Fruit fly (Drosophila melanogaster) whole organism, embryonic: ENCODE results near the gene CG7656.

Source experiments
- B-H2 ChIP-seq: fragments of 200-800 bp; sonication (Bioruptor generic); optimal IDR thresholded peaks from 2 replicates; lab custom pipeline; 2018; ENCODE audit warnings: missing biosample characterization, mild to moderate bottlenecking, missing genetic modification characterization
- Blimp-1 ChIP-seq: fragments of 200-800 bp; sonication (Bioruptor generic); optimal IDR thresholded peaks from 3 replicates; lab custom pipeline; 2018; ENCODE audit warnings: missing biosample characterization, missing genetic modification characterization, mild to moderate bottlenecking, moderate library complexity, missing genetic modification reagents
- BtbVII ChIP-seq: fragments of 200-800 bp; sonication (Bioruptor generic); optimal IDR thresholded peaks from 3 replicates; lab custom pipeline; 2017; ENCODE audit warnings: missing biosample characterization, mild to moderate bottlenecking, missing genetic modification characterization
- CG1233 ChIP-seq: fragments of 200-800 bp; sonication (Bioruptor generic); optimal IDR thresholded peaks from 4 replicates; lab custom pipeline; 2018; ENCODE audit warnings: missing biosample characterization, mild to moderate bottlenecking, missing genetic modification characterization
- CG13296 ChIP-seq: fragments of 200-800 bp; sonication (Bioruptor generic); optimal IDR thresholded peaks from 3 replicates; lab custom pipeline; 2018; ENCODE audit warnings: missing biosample characterization, mild to moderate bottlenecking, missing genetic modification characterization
- CG13424 ChIP-seq: fragments of 200-800 bp; sonication (Bioruptor generic); optimal IDR thresholded peaks from 2 replicates; lab custom pipeline; 2019; ENCODE audit warnings: missing biosample characterization, mild to moderate bottlenecking, missing genetic modification characterization, moderate library complexity
- CG15269 ChIP-seq: fragments of 200-800 bp; sonication (Bioruptor generic); optimal IDR thresholded peaks from 2 replicates; lab custom pipeline; 2018; ENCODE audit warnings: missing biosample characterization, mild to moderate bottlenecking, missing genetic modification characterization, moderate library complexity
- CG17829 ChIP-seq: fragments of 200-800 bp; optimal IDR thresholded peaks from 2 replicates; lab custom pipeline; 2019; ENCODE audit warnings: missing biosample characterization, mild to moderate bottlenecking, missing genetic modification characterization, moderate library complexity
- CG18011 ChIP-seq: fragments of 200-800 bp; sonication (Bioruptor generic); optimal IDR thresholded peaks from 2 replicates; lab custom pipeline; 2017; ENCODE audit warnings: missing biosample characterization, missing genetic modification characterization, mild to moderate bottlenecking, moderate library complexity, missing genotype
- CG18599 ChIP-seq: fragments of 200-800 bp; sonication (Bioruptor generic); optimal IDR thresholded peaks from 3 replicates; lab custom pipeline; 2017; ENCODE audit warnings: missing biosample characterization, missing genetic modification characterization, mild to moderate bottlenecking, moderate library complexity, missing genetic modification reagents
- CG2120 ChIP-seq: fragments of 200-800 bp; sonication (Bioruptor generic); optimal IDR thresholded peaks from 3 replicates; lab custom pipeline; 2016; ENCODE audit warnings: missing biosample characterization, missing genetic modification characterization
- CG31365 ChIP-seq: fragments of 200-800 bp; sonication (Bioruptor generic); optimal IDR thresholded peaks from 2 replicates; lab custom pipeline; 2018; ENCODE audit warnings: missing biosample characterization, mild to moderate bottlenecking, missing genetic modification characterization
- CG31441 ChIP-seq: fragments of 200-800 bp; sonication (Bioruptor generic); IDR thresholded peaks from 2 replicates; pipeline ENCODE4 v1.3.6; 2022; ENCODE audit warnings: missing biosample characterization, missing genetic modification characterization
- CG3163 ChIP-seq: fragments of 200-800 bp; sonication (Bioruptor generic); optimal IDR thresholded peaks from 3 replicates; lab custom pipeline; 2016; ENCODE audit warnings: missing biosample characterization, missing genetic modification characterization
- CG32772 ChIP-seq: fragments of 200-800 bp; sonication (Bioruptor generic); IDR thresholded peaks from 2 replicates; pipeline ENCODE4 v1.3.6; 2022; ENCODE audit warnings: missing biosample characterization, missing genetic modification characterization
- CG34376 ChIP-seq: fragments of 200-800 bp; sonication (Bioruptor generic); optimal IDR thresholded peaks from 2 replicates; lab custom pipeline; 2018; ENCODE audit warnings: missing biosample characterization, mild to moderate bottlenecking, missing genetic modification characterization
- CG6272 ChIP-seq: fragments of 200-800 bp; sonication (Bioruptor generic); IDR thresholded peaks from 2 replicates; pipeline ENCODE4 v1.3.6; 2022; ENCODE audit warnings: missing biosample characterization, missing genetic modification characterization
- CG6765 ChIP-seq: fragments of 200-800 bp; sonication (Bioruptor generic); optimal IDR thresholded peaks from 3 replicates; lab custom pipeline; 2017; ENCODE audit warnings: missing biosample characterization, mild to moderate bottlenecking, missing genetic modification characterization
- CG7963 ChIP-seq: fragments of 200-800 bp; sonication (Bioruptor generic); IDR thresholded peaks from 3 replicates; pipeline ENCODE4 v1.3.6; 2022; ENCODE audit warnings: missing biosample characterization, missing genetic modification characterization; ENCODE audit not compliant: partially characterized antibody
- CG8089 ChIP-seq: fragments of 200-800 bp; sonication (Bioruptor generic); optimal IDR thresholded peaks from 3 replicates; lab custom pipeline; 2016; ENCODE audit warnings: missing biosample characterization, missing genetic modification characterization
- Dek ChIP-seq: fragments of 200-800 bp; sonication (Bioruptor generic); optimal IDR thresholded peaks from 3 replicates; lab custom pipeline; 2019; ENCODE audit warnings: missing biosample characterization, mild to moderate bottlenecking, missing genetic modification characterization, moderate library complexity
- Fer2 ChIP-seq: fragments of 200-800 bp; sonication (Bioruptor generic); optimal IDR thresholded peaks from 2 replicates; lab custom pipeline; 2018; ENCODE audit warnings: missing biosample characterization, mild to moderate bottlenecking, missing genetic modification characterization, moderate library complexity
- Hmr ChIP-seq: fragments of 200-800 bp; sonication (Bioruptor generic); optimal IDR thresholded peaks from 3 replicates; lab custom pipeline; 2017; ENCODE audit warnings: mild to moderate bottlenecking, missing biosample characterization, missing genetic modification reagents, missing genetic modification characterization
- Mad ChIP-seq: fragments of 200-800 bp; sonication (Bioruptor generic); optimal IDR thresholded peaks from 2 replicates; lab custom pipeline; 2016; ENCODE audit warnings: missing biosample characterization, missing genetic modification characterization
- Meics ChIP-seq: fragments of 200-800 bp; sonication (Bioruptor generic); optimal IDR thresholded peaks from 2 replicates; lab custom pipeline; 2017; ENCODE audit warnings: missing biosample characterization, mild to moderate bottlenecking, missing genetic modification characterization
- Oli ChIP-seq: fragments of 200-800 bp; sonication (Bioruptor generic); optimal IDR thresholded peaks from 2 replicates; lab custom pipeline; 2018; ENCODE audit warnings: missing biosample characterization, mild to moderate bottlenecking, missing genetic modification characterization, moderate library complexity
- PHDP ChIP-seq: fragments of 200-800 bp; sonication (Bioruptor generic); optimal IDR thresholded peaks from 3 replicates; lab custom pipeline; 2018; ENCODE audit warnings: missing biosample characterization, mild to moderate bottlenecking, missing genetic modification characterization, moderate library complexity
- Ptx1 ChIP-seq: fragments of 200-800 bp; sonication (Bioruptor generic); IDR thresholded peaks from 2 replicates; pipeline ENCODE4 v1.3.6; 2022; ENCODE audit warnings: missing biosample characterization, missing genetic modification characterization
- Sox100B ChIP-seq: fragments of 200-800 bp; sonication (Bioruptor generic); optimal IDR thresholded peaks from 3 replicates; lab custom pipeline; 2018; ENCODE audit warnings: missing biosample characterization, mild to moderate bottlenecking, missing genetic modification characterization
- Tbp ChIP-seq: fragments of >200 bp; optimal IDR thresholded peaks from 2 replicates; lab custom pipeline; 2018; ENCODE audit warnings: missing biosample characterization, missing genetic modification characterization
- YL-1 ChIP-seq: fragments of 200-800 bp; sonication (Bioruptor generic); optimal IDR thresholded peaks from 3 replicates; lab custom pipeline; 2017; ENCODE audit warnings: missing biosample characterization, mild to moderate bottlenecking, missing genetic modification characterization
- dmrt99B ChIP-seq: fragments of 200-800 bp; sonication (Bioruptor generic); optimal IDR thresholded peaks from 2 replicates; lab custom pipeline; 2018; ENCODE audit warnings: missing biosample characterization, mild to moderate bottlenecking, missing genetic modification characterization, moderate library complexity
- exex ChIP-seq: fragments of 200-800 bp; sonication (Bioruptor generic); optimal IDR thresholded peaks from 4 replicates; lab custom pipeline; 2018; ENCODE audit warnings: missing biosample characterization, mild to moderate bottlenecking, missing genetic modification characterization, moderate library complexity
- eyg ChIP-seq: fragments of 200-800 bp; sonication (Bioruptor generic); optimal IDR thresholded peaks from 3 replicates; lab custom pipeline; 2016; ENCODE audit warnings: missing biosample characterization, missing genetic modification characterization
- fd102C ChIP-seq: fragments of 200-800 bp; sonication (Bioruptor generic); optimal IDR thresholded peaks from 2 replicates; lab custom pipeline; 2018; ENCODE audit warnings: missing biosample characterization, mild to moderate bottlenecking, missing genetic modification characterization, moderate library complexity
- hbn ChIP-seq: fragments of 200-800 bp; sonication (Bioruptor generic); IDR thresholded peaks from 2 replicates; pipeline ENCODE4 v1.3.6; 2022; ENCODE audit warnings: missing biosample characterization, missing genetic modification characterization; ENCODE audit not compliant: partially characterized antibody
- lola ChIP-seq, 3 experiments: fragments of >200 bp in 2 of 3; fragments of 200-800 bp in 1 of 3; sonication (Bioruptor generic) in 1 of 3; optimal IDR thresholded peaks; 2 replicates each; lab custom pipeline; 2017 to 2019; ENCODE audit warnings: missing biosample characterization in 3 of 3, missing genetic modification characterization in 3 of 3, mild to moderate bottlenecking in 1 of 3, moderate library complexity in 1 of 3
- maf-S ChIP-seq: fragments of 200-800 bp; sonication (Bioruptor generic); optimal IDR thresholded peaks from 2 replicates; lab custom pipeline; 2016; ENCODE audit warnings: missing biosample characterization, missing genetic modification characterization
- nau ChIP-seq: fragments of 200-800 bp; sonication (Bioruptor generic); optimal IDR thresholded peaks from 3 replicates; lab custom pipeline; 2017; ENCODE audit warnings: missing biosample characterization, mild to moderate bottlenecking, missing genetic modification characterization, missing genetic modification reagents
- pnt ChIP-seq: fragments of 200-800 bp; sonication (Bioruptor generic); optimal IDR thresholded peaks from 3 replicates; lab custom pipeline; 2016; ENCODE audit warnings: missing biosample characterization, missing genetic modification characterization
- sr ChIP-seq: fragments of 200-800 bp; sonication (Bioruptor generic); IDR thresholded peaks from 3 replicates; pipeline ENCODE4 v1.3.6; 2022; ENCODE audit warnings: missing biosample characterization, missing genetic modification characterization
- tna ChIP-seq: fragments of 200-800 bp; sonication (Bioruptor generic); IDR thresholded peaks from 2 replicates; pipeline ENCODE4 v1.3.6; 2022; ENCODE audit warnings: missing biosample characterization, missing genetic modification characterization; ENCODE audit not compliant: partially characterized antibody
- ttk ChIP-seq: fragments of 200-800 bp; sonication (Bioruptor generic); IDR thresholded peaks from 2 replicates; pipeline ENCODE4 v2.1.2; 2022; ENCODE audit warnings: missing biosample characterization, missing genetic modification characterization
- usp ChIP-seq: fragments of >200 bp; optimal IDR thresholded peaks from 2 replicates; lab custom pipeline; 2017; ENCODE audit warnings: missing biosample characterization, missing genetic modification characterization
- vfl ChIP-seq: fragments of 200-800 bp; sonication (Bioruptor generic); optimal IDR thresholded peaks from 2 replicates; lab custom pipeline; 2016; ENCODE audit warnings: missing biosample characterization, missing genetic modification characterization
- vnd ChIP-seq: fragments of 200-800 bp; sonication (Bioruptor generic); IDR thresholded peaks from 3 replicates; pipeline ENCODE4 v1.3.6; 2022; ENCODE audit warnings: missing biosample characterization, missing genetic modification characterization; ENCODE audit not compliant: partially characterized antibody
- wek ChIP-seq: fragments of 200-800 bp; sonication (Bioruptor generic); optimal IDR thresholded peaks from 3 replicates; lab custom pipeline; 2018; ENCODE audit warnings: missing biosample characterization, mild to moderate bottlenecking, missing genetic modification characterization, moderate library complexity
- zf30C ChIP-seq: fragments of 200-800 bp; sonication (Bioruptor generic); optimal IDR thresholded peaks from 3 replicates; lab custom pipeline; 2018; ENCODE audit warnings: missing biosample characterization, mild to moderate bottlenecking, missing genetic modification characterization

Gene CG7656

DNA sequence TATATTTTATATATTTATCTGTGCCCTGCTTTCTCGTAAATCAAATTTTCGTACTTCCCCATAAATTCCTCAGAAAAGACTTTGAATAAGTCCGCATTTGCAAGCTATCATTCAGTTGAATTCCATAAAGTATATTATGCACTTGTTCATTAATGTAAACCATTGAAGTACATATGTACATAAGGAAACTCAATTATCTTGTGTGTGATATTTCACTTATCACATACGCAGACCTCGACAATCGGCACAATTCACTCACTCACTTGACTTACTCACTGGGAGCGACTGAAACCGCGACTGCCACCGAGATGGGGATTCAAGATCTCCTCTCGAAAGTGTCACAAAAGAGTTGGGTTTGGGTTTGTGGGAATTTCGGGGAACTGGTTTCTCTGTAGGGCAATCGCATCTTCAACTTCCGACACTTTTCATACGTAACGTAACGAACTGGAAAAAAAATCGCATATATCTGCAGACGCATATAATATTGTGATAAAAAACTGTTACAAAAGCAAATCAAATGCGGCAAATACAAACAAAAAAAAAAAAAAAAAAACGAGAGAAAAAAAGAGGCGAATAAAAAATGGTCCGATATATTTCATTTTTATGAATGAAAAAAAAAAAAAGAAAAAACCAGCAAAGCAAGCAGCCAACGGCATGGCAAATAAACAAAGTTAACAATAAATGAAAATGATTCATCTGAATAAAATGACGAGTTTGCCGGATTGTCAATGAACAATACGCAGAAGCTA, 9.2 kb upstream of the CG7656 start (continued):
- TF ChIP-seq Hmr (GFP tag; lab: Kevin White, UChicago) (peak; percentile 19), Tbp (GFP tag; lab: Kevin White, UChicago) (no peak), CG2120 (peak; percentile 15), wek (peak; percentile 60), Oli (tag; lab: Kevin White, UChicago) (no peak), CG17829 (tag; lab: Kevin White, UChicago) (no peak), nau (GFP tag; lab: Kevin White, UChicago) (peak; percentile 39), CG34376 (GFP tag; lab: Kevin White, UChicago) (no peak), maf-S (no peak), CG32772 (GFP tag; lab: Robert Waterston, UW) (no peak), CG6272 (GFP tag; lab: Robert Waterston, UW) (no peak), CG7963 (GFP tag; lab: Robert Waterston, UW) (no peak), BtbVII (no peak), tna (GFP tag; lab: Robert Waterston, UW) (no peak), exex (peak; percentile 18), CG18011 (GFP tag; lab: Kevin White, UChicago) (no peak), CG31441 (GFP tag; lab: Robert Waterston, UW) (peak; percentile 14; the same call in 1 of the 2 replicates), Sox100B (GFP tag; lab: Kevin White, UChicago) (peak; percentile 27), eyg (no peak), sr (GFP tag; lab: Robert Waterston, UW) (no peak), Meics (GFP tag; lab: Kevin White, UChicago) (peak; percentile 5), Ptx1 (GFP tag; lab: Robert Waterston, UW) (no peak), CG15269 (peak; percentile 25), Blimp-1 (GFP tag; lab: Kevin White, UChicago) (peak; percentile 22), PHDP (peak; percentile 42), usp (GFP tag; lab: Kevin White, UChicago) (no peak), CG13424 (tag; lab: Kevin White, UChicago) (peak; percentile 10), CG8089 (GFP tag; lab: Kevin White, UChicago) (no peak), ttk (no peak), pnt (GFP tag; lab: Kevin White, UChicago) (no peak), CG13296 (GFP tag; lab: Kevin White, UChicago) (peak; percentile 16), fd102C (GFP tag; lab: Kevin White, UChicago) (no peak), Fer2 (no peak), CG1233 (GFP tag; lab: Kevin White, UChicago) (peak; percentile 3), vnd (GFP tag; lab: Robert Waterston, UW) (no peak), zf30C (GFP tag; lab: Kevin White, UChicago) (no peak), CG3163 (GFP tag; lab: Kevin White, UChicago) (no peak), lola (GFP tag; optimal IDR thresholded peaks at IDR 0.05; lab: Kevin White, UChicago) (no peak), dmrt99B (tag; lab: Kevin White, UChicago) (peak; percentile 33), Mad (GFP tag; lab: Kevin White, UChicago) (no peak), YL-1 (no peak), vfl (GFP tag; lab: Kevin White, UChicago) (no peak), hbn (GFP tag; lab: Robert Waterston, UW) (no peak), Dek (tag; lab: Kevin White, UChicago) (peak; percentile 3), B-H2 (GFP tag; lab: Kevin White, UChicago) (no peak), CG31365 (tag; lab: Kevin White, UChicago) (peak; percentile 25), CG6765 (no peak), CG18599 (GFP tag; lab: Kevin White, UChicago) (peak; percentile 21)
